Fruit fly (Drosophila melanogaster): Measurements from ENCODE around the gene mio.

- TF ChIP-seq Sin3A (optimal IDR thresholded peaks at IDR 0.05): no peak
- TF ChIP-seq insv (optimal IDR thresholded peaks at IDR 0.05): no peak
- no peak for TF ChIP-seq psq (optimal IDR thresholded peaks at IDR 0.05)
- TF ChIP-seq ttk (optimal IDR thresholded peaks at IDR 0.05): no peak
- no peak for TF ChIP-seq Myc (optimal IDR thresholded peaks at IDR 0.05)
- no peak for TF ChIP-seq h (optimal IDR thresholded peaks at IDR 0.05)
These were observed 43.5 kb upstream of the mio start for dm6 chr2L:2173604-2174003.
